Worm (Caenorhabditis elegans) whole organism, early embryonic: Measurements from ENCODE around the gene srdh-1.

Experiments used
- ama-1 ChIP-seq: fragments of 150-350 bp; optimal IDR thresholded peaks from 2 replicates; lab custom pipeline; 2014
- flt-1 ChIP-seq: fragments of 200-800 bp; sonication (Bioruptor generic); IDR thresholded peaks from 2 replicates; pipeline ENCODE4 v1.3.6; 2022; ENCODE audit warnings: missing genetic modification characterization, missing compliant biosample characterization

DNA sequence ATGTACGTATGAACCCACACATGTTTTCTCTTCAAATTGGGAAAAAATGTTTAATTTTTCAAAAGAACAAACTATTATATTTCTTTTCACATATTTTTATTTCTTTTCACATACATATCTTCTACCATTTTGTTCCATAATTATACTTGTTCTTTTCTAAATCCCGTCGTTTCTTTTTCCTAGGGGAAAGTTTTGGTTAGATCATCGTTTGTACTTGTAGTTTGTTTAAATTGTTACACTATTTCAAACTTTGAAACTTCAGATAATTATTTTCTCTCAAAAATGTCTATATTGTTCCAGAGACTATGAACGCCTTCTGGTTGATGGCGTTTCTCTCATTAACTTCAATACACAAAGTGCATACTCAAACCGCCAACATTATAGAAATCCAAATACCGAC lies 8.4 kb upstream of the srdh-1 start, which contains the start of gene F35C11.7:
- TF ChIP-seq ama-1 (lab: Kevin White, UChicago) (no peak), flt-1 (GFP tag; lab: Robert Waterston, UW) (no peak)
